Worm (Caenorhabditis elegans) whole organism, midembryonic: Measurements from ENCODE around the gene ZK418.13.

Source experiments
- T22C8.4 ChIP-seq: fragments of 200-800 bp; sonication (Bioruptor generic); IDR thresholded peaks from 2 replicates; pipeline ENCODE4 v1.3.6; 2022; ENCODE audit warnings: missing genetic modification characterization, missing compliant biosample characterization
- cog-1 ChIP-seq: sonication (generic microtip); optimal IDR thresholded peaks from 2 replicates; lab custom pipeline; 2016; ENCODE audit warnings: missing genetic modification characterization, missing compliant biosample characterization
- flt-1 ChIP-seq: fragments of 200-800 bp; sonication (Bioruptor generic); IDR thresholded peaks from 2 replicates; pipeline ENCODE4 v1.3.6; 2022; ENCODE audit warnings: missing genetic modification characterization, missing compliant biosample characterization
- klf-2 ChIP-seq: fragments of 200-800 bp; sonication (Bioruptor generic); conservative IDR thresholded peaks from 2 replicates; pipeline ENCODE4 v1.3.6; 2022; ENCODE audit warnings: missing genetic modification reagents, missing genetic modification characterization, missing compliant biosample characterization
- med-1 ChIP-seq: sonication (generic microtip); optimal IDR thresholded peaks from 2 replicates; lab custom pipeline; 2017; ENCODE audit warnings: missing genetic modification characterization, mild to moderate bottlenecking, missing compliant biosample characterization, antibody characterized with exemption, missing genetic modification reagents; ENCODE audit not compliant: insufficient read depth
- ref-1 ChIP-seq: fragments of 200-800 bp; sonication (Bioruptor generic); conservative IDR thresholded peaks from 2 replicates; pipeline ENCODE4 v1.3.6; 2022; ENCODE audit warnings: missing genetic modification reagents, missing genetic modification characterization, missing compliant biosample characterization
- tab-1 ChIP-seq: fragments of 200-800 bp; sonication (Bioruptor generic); IDR thresholded peaks from 2 replicates; pipeline ENCODE4 v1.3.6; 2022; ENCODE audit warnings: missing genetic modification characterization, missing compliant biosample characterization
- ztf-23 ChIP-seq: fragments of 200-800 bp; sonication (Bioruptor generic); IDR thresholded peaks from 2 replicates; pipeline ENCODE4 v1.3.6; 2022; ENCODE audit warnings: missing genetic modification reagents, missing genetic modification characterization, missing compliant biosample characterization
- ztf-29 ChIP-seq: fragments of 200-800 bp; sonication (Bioruptor generic); IDR thresholded peaks from 2 replicates; pipeline ENCODE4 v1.3.6; 2022; ENCODE audit warnings: missing genetic modification reagents, missing genetic modification characterization, missing compliant biosample characterization

Gene ZK418.13

ce11 chrIII:7106854-7107253 lies 30.6 kb upstream of the ZK418.13 start:
- TF ChIP-seq klf-2 (GFP tag; lab: Robert Waterston, UW): no peak
- no peak for TF ChIP-seq T22C8.4
- no peak for TF ChIP-seq cog-1 (tag; lab: Kevin White, UChicago)
- TF ChIP-seq ref-1 (GFP tag; lab: Robert Waterston, UW): no peak
- TF ChIP-seq tab-1: no peak
- no peak for TF ChIP-seq flt-1 (GFP tag; lab: Robert Waterston, UW)
- TF ChIP-seq med-1 (GFP tag; lab: Kevin White, UChicago): no peak
- no peak for TF ChIP-seq ztf-29 (GFP tag; lab: Robert Waterston, UW)
- TF ChIP-seq ztf-23 (GFP tag; lab: Robert Waterston, UW): no peak

DNA sequence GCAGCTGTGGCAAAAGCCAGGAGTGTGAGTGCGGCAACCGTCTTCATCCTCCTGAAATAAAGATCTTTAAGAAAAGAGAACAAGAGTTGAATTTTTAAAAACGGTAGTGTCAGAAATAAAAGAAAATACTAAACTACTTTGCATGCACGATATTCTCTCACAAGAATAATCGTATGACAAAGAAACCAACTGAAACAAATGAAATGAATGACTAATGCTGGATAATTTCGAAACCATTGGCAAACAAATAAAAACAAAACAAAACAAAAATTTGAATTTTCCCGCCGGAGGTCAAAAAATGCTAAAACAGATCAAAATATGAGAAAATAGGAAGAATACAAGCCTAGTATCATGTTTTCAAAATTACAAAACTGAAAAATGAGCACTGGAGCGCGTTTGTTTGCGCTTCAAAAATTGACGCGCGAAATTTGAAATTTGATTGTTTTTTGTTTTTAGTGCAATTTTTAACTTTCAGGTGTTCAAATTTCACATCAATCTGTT lies 27.7 kb upstream of the ZK418.13 start, which contains the start of gene cpg-2:
TSS of gene cpg-2 (minus strand) at position 51 of the 501 bp plus-strand sequence.
- TF ChIP-seq ztf-23 (GFP tag; lab: Robert Waterston, UW) (no peak), ztf-29 (GFP tag; lab: Robert Waterston, UW) (no peak), klf-2 (GFP tag; lab: Robert Waterston, UW) (no peak), T22C8.4 (no peak), tab-1 (no peak), ref-1 (GFP tag; lab: Robert Waterston, UW) (no peak)

DNA sequence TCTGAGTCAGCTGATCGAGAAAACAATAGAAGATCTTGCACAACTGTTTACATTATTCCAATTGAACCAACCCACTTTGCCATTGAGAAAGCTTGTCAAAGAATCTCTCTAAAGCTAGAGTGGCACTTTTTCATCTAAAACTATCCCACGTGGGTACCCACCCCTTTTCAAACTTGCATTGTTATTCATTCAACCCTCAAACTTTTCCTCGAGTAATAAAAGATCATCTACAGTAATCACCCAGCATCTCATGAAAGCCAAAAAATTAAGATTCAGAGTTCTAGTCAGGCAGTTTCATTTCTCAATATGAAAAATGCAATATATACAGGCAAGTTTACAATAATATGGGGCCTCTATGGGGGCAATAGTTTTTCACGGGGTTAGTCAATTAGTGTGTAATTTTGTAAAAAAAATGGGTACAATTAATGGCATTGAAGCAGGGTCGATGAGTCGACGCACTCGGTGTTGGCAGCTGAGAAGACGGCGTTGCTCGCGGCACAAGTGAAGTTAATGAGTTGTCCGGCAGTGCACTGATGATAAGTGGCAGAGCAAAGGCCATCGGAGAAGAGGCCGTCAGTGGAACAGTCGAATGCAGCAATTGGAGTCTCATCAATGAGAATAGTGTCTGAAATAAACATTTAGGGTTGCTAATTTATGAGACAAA lies 25.7 kb upstream of the ZK418.13 start:
- TF ChIP-seq ztf-23 (GFP tag; lab: Robert Waterston, UW): no peak
- no peak for TF ChIP-seq tab-1
- TF ChIP-seq cog-1 (tag; lab: Kevin White, UChicago): no peak
- TF ChIP-seq ref-1 (GFP tag; lab: Robert Waterston, UW): no peak
- no peak for TF ChIP-seq ztf-29 (GFP tag; lab: Robert Waterston, UW)
- TF ChIP-seq flt-1 (GFP tag; lab: Robert Waterston, UW): no peak
- no peak for TF ChIP-seq klf-2 (GFP tag; lab: Robert Waterston, UW)

- TF ChIP-seq flt-1 (GFP tag; lab: Robert Waterston, UW) (no peak), ztf-23 (GFP tag; lab: Robert Waterston, UW) (no peak), T22C8.4 (no peak), med-1 (GFP tag; lab: Kevin White, UChicago) (no peak), klf-2 (GFP tag; lab: Robert Waterston, UW) (no peak), ref-1 (GFP tag; lab: Robert Waterston, UW) (no peak), cog-1 (tag; lab: Kevin White, UChicago) (no peak), tab-1 (no peak), ztf-29 (GFP tag; lab: Robert Waterston, UW) (no peak)
Measured at ce11 chrIII:7100001-7100400, 23.7 kb upstream of the ZK418.13 start, which contains the start of gene ZK418.11. Gene ZK418.11, plus strand, starts transcription at chrIII:7100289.

DNA sequence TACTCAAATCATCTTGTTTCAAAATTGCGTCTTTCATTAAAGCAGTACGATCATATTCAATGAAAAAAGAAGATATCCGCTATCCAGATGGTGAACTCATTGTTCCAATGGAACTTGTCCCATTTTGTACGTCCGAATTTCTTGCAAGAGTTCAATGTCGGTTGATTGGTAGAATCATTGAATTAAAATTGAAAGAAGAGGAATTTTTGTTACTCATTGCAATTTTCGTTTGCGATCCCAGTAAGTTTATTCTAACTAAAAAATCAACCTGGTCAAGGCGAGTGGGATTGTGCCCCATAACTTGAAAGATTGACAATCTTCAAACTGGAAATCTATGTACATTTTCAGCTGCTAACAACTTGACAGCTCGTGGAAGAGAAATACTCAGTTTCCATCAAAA lies 20.2 kb upstream of the ZK418.13 start:
- TF ChIP-seq klf-2 (GFP tag; lab: Robert Waterston, UW): no peak
- TF ChIP-seq ztf-29 (GFP tag; lab: Robert Waterston, UW): no peak

DNA sequence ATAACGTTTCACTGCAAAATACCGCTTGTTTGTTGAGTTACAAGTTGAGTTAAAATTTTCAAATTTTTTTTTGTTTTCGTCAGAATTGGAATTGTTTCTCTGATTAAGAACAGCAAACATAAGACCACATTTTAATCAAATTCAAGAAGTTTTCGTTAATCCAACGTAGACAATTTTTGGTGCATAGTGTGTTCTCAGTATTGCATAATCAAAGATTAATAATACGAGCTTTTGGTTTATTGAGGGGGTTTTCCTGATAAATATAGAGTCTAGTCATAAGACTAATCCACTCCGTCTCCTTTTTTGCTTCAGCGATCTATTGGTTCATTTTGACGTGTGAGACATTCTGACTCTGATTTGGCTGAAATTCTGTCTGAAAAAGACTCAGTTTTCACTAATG lies 18.9 kb upstream of the ZK418.13 start, which contains the start of gene nhr-9:
TSS of gene nhr-9 (plus strand) at position 307 of the 400 bp plus-strand sequence.
- no peak for TF ChIP-seq med-1 (GFP tag; lab: Kevin White, UChicago)
- TF ChIP-seq tab-1: no peak
- TF ChIP-seq cog-1 (tag; lab: Kevin White, UChicago): no peak
- TF ChIP-seq flt-1 (GFP tag; lab: Robert Waterston, UW): no peak

DNA sequence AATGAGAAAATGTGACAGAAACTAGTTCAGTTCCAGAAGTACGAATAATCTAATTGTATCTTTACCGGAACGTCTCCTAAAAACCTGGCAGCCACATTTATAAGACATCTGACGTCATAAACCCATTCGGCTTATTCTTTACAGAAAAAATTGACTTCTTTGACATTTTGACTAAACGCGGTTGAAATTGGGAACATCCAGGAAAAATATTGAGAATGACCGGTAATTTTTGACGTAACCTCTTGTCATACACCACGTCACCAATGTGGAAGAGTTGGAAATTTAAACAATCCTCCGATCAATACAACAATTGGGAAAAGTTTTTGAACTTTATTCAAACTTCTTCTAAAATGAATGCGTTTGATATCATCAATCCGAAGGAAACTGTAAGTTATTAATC lies 14.8 kb upstream of the ZK418.13 start, which contains the start of gene ZK418.2:
TSS of gene ZK418.2 (plus strand) at position 301 of the 400 bp plus-strand sequence.
- TF ChIP-seq ztf-29 (GFP tag; lab: Robert Waterston, UW) (no peak), tab-1 (no peak), ztf-23 (GFP tag; lab: Robert Waterston, UW) (no peak), cog-1 (tag; lab: Kevin White, UChicago) (no peak), flt-1 (GFP tag; lab: Robert Waterston, UW) (no peak), klf-2 (GFP tag; lab: Robert Waterston, UW) (no peak)

- TF ChIP-seq ref-1 (GFP tag; lab: Robert Waterston, UW) (no peak), flt-1 (GFP tag; lab: Robert Waterston, UW) (no peak)
Measured at ce11 chrIII:7090545-7090944, 14.3 kb upstream of the ZK418.13 start, which contains the start of gene ZK418.10. Gene ZK418.10, minus strand, starts transcription at chrIII:7090692.

DNA sequence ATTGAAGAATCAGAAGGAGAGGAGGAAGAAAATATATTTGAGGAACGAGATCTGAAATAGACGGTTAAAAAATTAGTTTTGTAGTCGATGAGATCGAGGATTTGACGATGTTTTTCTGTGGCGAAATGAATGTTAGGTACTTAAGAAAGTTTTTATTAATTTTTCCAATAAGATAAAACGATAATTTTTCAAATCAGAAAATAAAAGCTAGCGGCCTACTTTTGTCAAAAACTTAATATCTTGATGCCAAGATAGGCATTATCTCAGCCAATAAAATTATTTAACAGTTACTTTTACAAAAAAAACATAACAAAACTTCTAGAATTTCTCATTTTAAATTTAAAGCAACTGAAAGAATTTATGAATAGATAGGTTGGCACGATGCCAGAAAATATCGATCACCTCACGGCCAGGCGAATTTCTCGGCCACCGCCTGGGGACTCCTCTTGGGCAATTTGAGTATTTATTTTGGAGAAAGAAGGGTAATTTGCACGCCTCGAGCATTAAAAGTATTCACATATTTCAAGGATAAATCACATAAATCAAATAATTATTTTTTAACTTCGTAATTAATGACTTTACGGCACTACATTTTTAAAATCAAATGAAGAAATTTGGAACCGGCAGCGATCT lies 11.5 kb upstream of the ZK418.13 start, which contains the start of gene fubl-2:
TSS of gene fubl-2 (minus strand) at position 51 of the 633 bp plus-strand sequence.
- TF ChIP-seq klf-2 (GFP tag; lab: Robert Waterston, UW) (no peak), med-1 (GFP tag; lab: Kevin White, UChicago) (no peak), ztf-23 (GFP tag; lab: Robert Waterston, UW) (0 out of 2 replicates have a peak, but pooled peaks have one; percentile 27), flt-1 (GFP tag; lab: Robert Waterston, UW) (no peak)

DNA sequence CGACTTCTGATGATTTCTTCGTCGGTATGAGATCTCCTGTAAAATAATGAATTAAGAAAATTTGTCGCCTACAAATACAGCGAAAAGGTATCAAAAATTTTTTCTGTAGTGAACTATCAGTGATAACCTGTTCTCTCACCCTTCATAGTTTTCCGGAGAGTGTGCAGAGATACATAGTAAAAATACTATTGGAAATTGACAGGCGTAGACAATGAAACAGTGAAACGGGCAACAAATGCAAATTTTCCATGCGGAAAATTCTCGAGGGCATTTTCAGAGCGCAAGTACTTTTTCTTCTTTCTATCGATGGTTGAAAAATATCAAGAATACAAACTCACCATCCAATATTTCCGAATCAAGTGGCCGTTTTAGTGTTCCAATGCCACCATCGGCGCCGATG lies 10.9 kb upstream of the ZK418.13 start:
- TF ChIP-seq ref-1 (GFP tag; lab: Robert Waterston, UW) (no peak), tab-1 (no peak), flt-1 (GFP tag; lab: Robert Waterston, UW) (no peak), med-1 (GFP tag; lab: Kevin White, UChicago) (no peak), ztf-23 (GFP tag; lab: Robert Waterston, UW) (no peak), T22C8.4 (no peak), ztf-29 (GFP tag; lab: Robert Waterston, UW) (no peak), klf-2 (GFP tag; lab: Robert Waterston, UW) (no peak), cog-1 (tag; lab: Kevin White, UChicago) (no peak)
